Fruit fly (Drosophila melanogaster) whole organism, prepupa: ENCODE data around the gene Sas-4.

ENCODE experiments used
- CG10631 ChIP-seq: fragments of 200-800 bp; sonication (Bioruptor generic); optimal IDR thresholded peaks from 2 replicates; lab custom pipeline; 2016; ENCODE audit warnings: missing biosample characterization, missing genetic modification characterization
- CG10669 ChIP-seq: fragments of 200-800 bp; sonication (Bioruptor generic); optimal IDR thresholded peaks from 3 replicates; lab custom pipeline; 2018; ENCODE audit warnings: missing biosample characterization, mild to moderate bottlenecking, missing genetic modification characterization, moderate library complexity
- CG11294 ChIP-seq: fragments of 200-800 bp; sonication (Bioruptor generic); IDR thresholded peaks from 2 replicates; pipeline ENCODE4 v1.3.6; 2022; ENCODE audit warnings: missing biosample characterization, missing genetic modification characterization
- CG11902 ChIP-seq: fragments of 200-800 bp; sonication (Bioruptor generic); optimal IDR thresholded peaks from 3 replicates; lab custom pipeline; 2016; ENCODE audit warnings: missing biosample characterization, missing genetic modification characterization
- CG15336 ChIP-seq: fragments of 200-800 bp; sonication (Bioruptor generic); IDR thresholded peaks from 2 replicates; pipeline ENCODE4 v1.3.6; 2022; ENCODE audit warnings: missing biosample characterization, missing genetic modification characterization
- CG1621 ChIP-seq: fragments of 200-800 bp; sonication (Bioruptor generic); optimal IDR thresholded peaks from 3 replicates; lab custom pipeline; 2018; ENCODE audit warnings: missing biosample characterization, mild to moderate bottlenecking, missing genetic modification characterization
- CG3032 ChIP-seq: fragments of 200-800 bp; optimal IDR thresholded peaks from 2 replicates; lab custom pipeline; 2019; ENCODE audit warnings: missing biosample characterization, mild to moderate bottlenecking, missing genetic modification characterization, moderate library complexity
- CG31627 ChIP-seq: fragments of 200-800 bp; sonication (Bioruptor generic); optimal IDR thresholded peaks from 3 replicates; lab custom pipeline; 2016; ENCODE audit warnings: missing biosample characterization, missing genetic modification characterization
- CG32006 ChIP-seq: fragments of 200-800 bp; sonication (Bioruptor generic); optimal IDR thresholded peaks from 3 replicates; lab custom pipeline; 2017; ENCODE audit warnings: missing biosample characterization, mild to moderate bottlenecking, missing genetic modification characterization
- CG34406 ChIP-seq: fragments of 200-800 bp; sonication (Bioruptor generic); optimal IDR thresholded peaks from 3 replicates; lab custom pipeline; 2016; ENCODE audit warnings: missing biosample characterization, missing genetic modification characterization
- CG3919 ChIP-seq: fragments of 200-800 bp; sonication (Bioruptor generic); optimal IDR thresholded peaks from 3 replicates; lab custom pipeline; 2016; ENCODE audit warnings: missing biosample characterization, missing genetic modification characterization
- CG4318 ChIP-seq: fragments of 200-800 bp; sonication (Bioruptor generic); optimal IDR thresholded peaks from 3 replicates; lab custom pipeline; 2017; ENCODE audit warnings: missing biosample characterization, mild to moderate bottlenecking, missing genetic modification characterization
- CG6163 ChIP-seq: fragments of 200-800 bp; sonication (Bioruptor generic); IDR thresholded peaks from 3 replicates; pipeline ENCODE4 v1.3.6; 2022; ENCODE audit warnings: missing biosample characterization, missing genetic modification characterization
- CG6276 ChIP-seq: fragments of 200-800 bp; sonication (Bioruptor generic); optimal IDR thresholded peaks from 2 replicates; lab custom pipeline; 2017; ENCODE audit warnings: missing biosample characterization, mild to moderate bottlenecking, missing genetic modification characterization
- CG6792 ChIP-seq: fragments of 200-800 bp; sonication (Bioruptor generic); optimal IDR thresholded peaks from 3 replicates; lab custom pipeline; 2016; ENCODE audit warnings: missing biosample characterization, missing genetic modification characterization
- CG6854 ChIP-seq: fragments of 200-800 bp; sonication (Bioruptor generic); optimal IDR thresholded peaks from 2 replicates; lab custom pipeline; 2017; ENCODE audit warnings: missing biosample characterization, mild to moderate bottlenecking, missing genetic modification characterization
- CG7368 ChIP-seq: fragments of 200-800 bp; sonication (Bioruptor generic); optimal IDR thresholded peaks from 3 replicates; lab custom pipeline; 2016; ENCODE audit warnings: missing biosample characterization, missing genetic modification characterization
- CG8119 ChIP-seq: fragments of 200-800 bp; sonication (Bioruptor generic); IDR thresholded peaks from 3 replicates; pipeline ENCODE4 v1.3.6; 2022; ENCODE audit warnings: missing biosample characterization, missing genetic modification characterization
- CG8319 ChIP-seq: fragments of 200-800 bp; sonication (Bioruptor generic); optimal IDR thresholded peaks from 3 replicates; lab custom pipeline; 2016; ENCODE audit warnings: missing biosample characterization, missing genetic modification characterization
- CG8632 ChIP-seq: fragments of 200-800 bp; sonication (Bioruptor generic); optimal IDR thresholded peaks from 3 replicates; lab custom pipeline; 2016; ENCODE audit warnings: missing biosample characterization, missing genetic modification characterization
- Eip75B ChIP-seq: fragments of 200-800 bp; sonication (Bioruptor generic); optimal IDR thresholded peaks from 3 replicates; lab custom pipeline; 2016; ENCODE audit warnings: missing biosample characterization, missing genetic modification characterization
- Eip78C ChIP-seq: fragments of 200-800 bp; sonication (Bioruptor generic); peaks from one replicate; lab custom pipeline; 2016; ENCODE audit warnings: missing biosample characterization, missing genetic modification characterization
- Eip93F ChIP-seq: fragments of 200-800 bp; sonication (Bioruptor generic); optimal IDR thresholded peaks from 2 replicates; lab custom pipeline; 2016; ENCODE audit warnings: missing biosample characterization, mild to moderate bottlenecking, missing genetic modification characterization
- Ets21C ChIP-seq: fragments of 200-800 bp; sonication (Bioruptor generic); optimal IDR thresholded peaks from 3 replicates; lab custom pipeline; 2016; ENCODE audit warnings: missing biosample characterization, missing genetic modification characterization
- Ets96B ChIP-seq: fragments of 200-800 bp; optimal IDR thresholded peaks from 2 replicates; lab custom pipeline; 2019; ENCODE audit warnings: missing biosample characterization, mild to moderate bottlenecking, missing genetic modification characterization, moderate library complexity
- Hr38 ChIP-seq: sonication (Bioruptor generic); optimal IDR thresholded peaks from 2 replicates; lab custom pipeline; 2016; ENCODE audit warnings: missing biosample characterization, missing genetic modification characterization
- Hr39 ChIP-seq: fragments of 200-800 bp; sonication (Bioruptor generic); optimal IDR thresholded peaks from 2 replicates; lab custom pipeline; 2016; ENCODE audit warnings: missing biosample characterization, missing genetic modification characterization
- Hr4 ChIP-seq: fragments of 200-800 bp; sonication (Bioruptor generic); optimal IDR thresholded peaks from 3 replicates; lab custom pipeline; 2016; ENCODE audit warnings: missing biosample characterization, missing genetic modification characterization
- Lpt ChIP-seq: fragments of 200-800 bp; sonication (Bioruptor generic); optimal IDR thresholded peaks from 3 replicates; lab custom pipeline; 2016; ENCODE audit warnings: missing biosample characterization, missing genetic modification characterization
- OdsH ChIP-seq: fragments of 200-800 bp; sonication (Bioruptor generic); optimal IDR thresholded peaks from 3 replicates; lab custom pipeline; 2016; ENCODE audit warnings: missing biosample characterization, missing genetic modification characterization
- Smox ChIP-seq: fragments of 200-800 bp; sonication (Bioruptor generic); optimal IDR thresholded peaks from 3 replicates; lab custom pipeline; 2016; ENCODE audit warnings: missing biosample characterization, missing genetic modification characterization
- Sox14 ChIP-seq: fragments of 200-800 bp; sonication (Bioruptor generic); optimal IDR thresholded peaks from 3 replicates; lab custom pipeline; 2016; ENCODE audit warnings: missing biosample characterization, missing genetic modification characterization
- Sox15 ChIP-seq: fragments of 200-800 bp; sonication (Bioruptor generic); optimal IDR thresholded peaks from 3 replicates; lab custom pipeline; 2016; ENCODE audit warnings: missing biosample characterization, missing genetic modification characterization
- achi ChIP-seq: fragments of 200-800 bp; sonication (Bioruptor generic); optimal IDR thresholded peaks from 3 replicates; lab custom pipeline; 2016; ENCODE audit warnings: missing biosample characterization, missing genetic modification characterization
- acj6 ChIP-seq: fragments of 200-800 bp; sonication (Bioruptor generic); optimal IDR thresholded peaks from 3 replicates; lab custom pipeline; 2016; ENCODE audit warnings: missing biosample characterization, missing genetic modification characterization
- cyc ChIP-seq: fragments of 200-800 bp; sonication (Bioruptor generic); optimal IDR thresholded peaks from 3 replicates; lab custom pipeline; 2016; ENCODE audit warnings: missing biosample characterization, missing genetic modification characterization
- dac ChIP-seq: fragments of 200-800 bp; sonication (Bioruptor generic); optimal IDR thresholded peaks from 2 replicates; lab custom pipeline; 2017; ENCODE audit warnings: missing biosample characterization, mild to moderate bottlenecking, missing genetic modification characterization
- dsx ChIP-seq: fragments of 200-800 bp; optimal IDR thresholded peaks from 3 replicates; lab custom pipeline; 2019; ENCODE audit warnings: missing biosample characterization, mild to moderate bottlenecking, missing genetic modification characterization, moderate library complexity; ENCODE audit not compliant: poor library complexity, severe bottlenecking
- eg ChIP-seq: fragments of 200-800 bp; sonication (Bioruptor generic); IDR thresholded peaks from 3 replicates; pipeline ENCODE4 v1.3.6; 2022; ENCODE audit warnings: missing biosample characterization, missing genetic modification characterization
- esn ChIP-seq: fragments of 200-800 bp; sonication (Bioruptor generic); optimal IDR thresholded peaks from 2 replicates; lab custom pipeline; 2016; ENCODE audit warnings: missing biosample characterization, mild to moderate bottlenecking, missing genetic modification characterization, moderate library complexity
- fd85E ChIP-seq: fragments of 200-800 bp; sonication (Bioruptor generic); optimal IDR thresholded peaks from 3 replicates; lab custom pipeline; 2016; ENCODE audit warnings: missing biosample characterization, missing genetic modification characterization
- fkh ChIP-seq: fragments of 200-800 bp; sonication (Bioruptor generic); optimal IDR thresholded peaks from 3 replicates; lab custom pipeline; 2017; ENCODE audit warnings: missing biosample characterization, mild to moderate bottlenecking, missing genetic modification characterization, moderate library complexity
- lz ChIP-seq: fragments of 200-800 bp; sonication (Bioruptor generic); optimal IDR thresholded peaks from 3 replicates; lab custom pipeline; 2016; ENCODE audit warnings: missing biosample characterization, missing genetic modification characterization
- net ChIP-seq: fragments of 200-800 bp; sonication (Bioruptor generic); optimal IDR thresholded peaks from 3 replicates; lab custom pipeline; 2016; ENCODE audit warnings: missing biosample characterization, missing genetic modification characterization
- pdm3 ChIP-seq: fragments of 200-800 bp; sonication (Bioruptor generic); optimal IDR thresholded peaks from 3 replicates; lab custom pipeline; 2016; ENCODE audit warnings: missing biosample characterization, missing genetic modification characterization
- salr ChIP-seq, 2 experiments: fragments of 200-800 bp; sonication (Bioruptor generic); optimal IDR thresholded peaks; 3 replicates each; lab custom pipeline; 2016 to 2018; ENCODE audit warnings: missing biosample characterization in 2 of 2, missing genetic modification characterization in 2 of 2, mild to moderate bottlenecking in 1 of 2
- spab ChIP-seq: fragments of 200-800 bp; sonication (Bioruptor generic); optimal IDR thresholded peaks from 2 replicates; lab custom pipeline; 2017; ENCODE audit warnings: missing biosample characterization, mild to moderate bottlenecking, missing genetic modification characterization, missing genetic modification reagents
- ss ChIP-seq, 2 experiments: fragments of 200-800 bp; sonication (Bioruptor generic); optimal IDR thresholded peaks; 2 replicates in 1 of 2; 3 replicates in 1 of 2; lab custom pipeline; 2017 to 2018; ENCODE audit warnings: mild to moderate bottlenecking in 2 of 2, missing biosample characterization in 2 of 2, missing genetic modification characterization in 2 of 2, moderate library complexity in 1 of 2
- svp ChIP-seq: fragments of 200-800 bp; sonication (Bioruptor generic); peaks from one replicate; lab custom pipeline; 2016; ENCODE audit warnings: missing biosample characterization, missing genetic modification characterization
- topi ChIP-seq: fragments of 200-800 bp; sonication (Bioruptor generic); optimal IDR thresholded peaks from 3 replicates; lab custom pipeline; 2016; ENCODE audit warnings: missing biosample characterization, missing genetic modification characterization
- vri ChIP-seq: fragments of 200-800 bp; sonication (Bioruptor generic); optimal IDR thresholded peaks from 3 replicates; lab custom pipeline; 2016; ENCODE audit warnings: missing biosample characterization, mild to moderate bottlenecking, missing genetic modification characterization

Sas-4 gene

dm6 chr3R:7108589-7109312 is 42.4 kb upstream of the Sas-4 start:
- TF ChIP-seq lz (peak; percentile 97), CG10631 (GFP tag; lab: Kevin White, UChicago) (peak; percentile 97), Hr38 (GFP tag; lab: Kevin White, UChicago) (peak; percentile 82), CG3032 (tag; lab: Kevin White, UChicago) (peak; percentile 96), pdm3 (GFP tag; lab: Kevin White, UChicago) (peak; percentile 97), CG32006 (GFP tag; lab: Kevin White, UChicago) (peak; percentile 98), Eip75B (peak; percentile 96), Smox (GFP tag; lab: Kevin White, UChicago) (peak; percentile 97), CG10669 (GFP tag; lab: Kevin White, UChicago) (peak; percentile 92), CG6854 (GFP tag; lab: Kevin White, UChicago) (peak; percentile 84), cyc (GFP tag; lab: Kevin White, UChicago) (peak; percentile 97), dac (GFP tag; lab: Kevin White, UChicago) (peak; percentile 74), CG4318 (GFP tag; lab: Kevin White, UChicago) (peak; percentile 95), salr (GFP tag; optimal IDR thresholded peaks at IDR 0.05; lab: Kevin White, UChicago) (peak; percentile 73 to 99), Sox14 (peak; percentile 97), eg (GFP tag; lab: Robert Waterston, UW) (no peak), ss (GFP tag; optimal IDR thresholded peaks at IDR 0.05; lab: Kevin White, UChicago) (peak; percentile 83 to 85), net (GFP tag; lab: Kevin White, UChicago) (peak; percentile 96), topi (peak; percentile 98), CG8119 (GFP tag; lab: Robert Waterston, UW) (no peak), CG34406 (GFP tag; lab: Kevin White, UChicago) (peak; percentile 96), CG8319 (peak; percentile 92), Eip93F (peak; percentile 71), fd85E (GFP tag; lab: Kevin White, UChicago) (peak; percentile 85), Ets21C (GFP tag; lab: Kevin White, UChicago) (peak; percentile 94), CG6276 (GFP tag; lab: Kevin White, UChicago) (peak; percentile 96), CG15336 (no peak), CG11902 (GFP tag; lab: Kevin White, UChicago) (peak; percentile 88), esn (GFP tag; lab: Kevin White, UChicago) (peak; percentile 98), achi (peak; percentile 96), acj6 (GFP tag; lab: Kevin White, UChicago) (peak; percentile 96), Ets96B (tag; lab: Kevin White, UChicago) (peak; percentile 96), Hr4 (GFP tag; lab: Kevin White, UChicago) (peak; percentile 99), CG6163 (GFP tag; lab: Robert Waterston, UW) (no peak), fkh (GFP tag; lab: Kevin White, UChicago) (no peak), CG3919 (GFP tag; lab: Kevin White, UChicago) (peak; percentile 97), CG8632 (GFP tag; lab: Kevin White, UChicago) (peak; percentile 95), CG7368 (GFP tag; lab: Kevin White, UChicago) (peak; percentile 92), OdsH (GFP tag; lab: Kevin White, UChicago) (peak; percentile 98), CG31627 (GFP tag; lab: Kevin White, UChicago) (peak; percentile 98), Hr39 (peak; percentile 97), Eip78C (peak; percentile 100), CG6792 (peak; percentile 93), spab (peak; percentile 93), CG1621 (peak; percentile 84), dsx (GFP tag; lab: Kevin White, UChicago) (peak; percentile 94), Sox15 (GFP tag; lab: Kevin White, UChicago) (peak; percentile 90), CG11294 (no peak), vri (GFP tag; lab: Kevin White, UChicago) (peak; percentile 89), Lpt (GFP tag; lab: Kevin White, UChicago) (peak; percentile 97), svp (GFP tag; lab: Kevin White, UChicago) (peak; percentile 99)
